Fruit fly (Drosophila melanogaster) whole organism, prepupa: ENCODE results near the gene CG17597.

ENCODE experiments used
- acj6 ChIP-seq: fragments of 200-800 bp; sonication (Bioruptor generic); optimal IDR thresholded peaks from 3 replicates; lab custom pipeline; 2016; ENCODE audit warnings: missing biosample characterization, missing genetic modification characterization
- ss ChIP-seq, 2 experiments: fragments of 200-800 bp; sonication (Bioruptor generic); optimal IDR thresholded peaks; 2 replicates in 1 of 2; 3 replicates in 1 of 2; lab custom pipeline; 2017 to 2018; ENCODE audit warnings: mild to moderate bottlenecking in 2 of 2, missing biosample characterization in 2 of 2, missing genetic modification characterization in 2 of 2, moderate library complexity in 1 of 2

- TF ChIP-seq acj6 (GFP tag; lab: Kevin White, UChicago) = no peak
- no peak for TF ChIP-seq ss (GFP tag; optimal IDR thresholded peaks at IDR 0.05; lab: Kevin White, UChicago)
These were observed 15.8 kb downstream of the CG17597 start for dm6 chr2L:18815194-18815593.
